Fruit fly (Drosophila melanogaster) whole organism, pupa: ENCODE results near the gene Glut1.

ENCODE experiments used
- CG10348 ChIP-seq: fragments of 200-800 bp; sonication (Bioruptor generic); IDR thresholded peaks from 2 replicates; pipeline ENCODE4 v1.3.6; 2022; ENCODE audit warnings: missing biosample characterization, missing genetic modification characterization
- CG12605 ChIP-seq: fragments of 200-800 bp; sonication (Bioruptor generic); IDR thresholded peaks from 2 replicates; pipeline ENCODE4 v1.3.6; 2022; ENCODE audit warnings: missing biosample characterization, missing genetic modification characterization
- CG13204 ChIP-seq: fragments of 200-800 bp; sonication (Bioruptor generic); optimal IDR thresholded peaks from 2 replicates; lab custom pipeline; 2018; ENCODE audit warnings: missing biosample characterization, mild to moderate bottlenecking, missing genetic modification characterization, moderate library complexity
- CG17806 ChIP-seq: fragments of 200-800 bp; sonication (Bioruptor generic); optimal IDR thresholded peaks from 2 replicates; lab custom pipeline; 2018; ENCODE audit warnings: missing biosample characterization, mild to moderate bottlenecking, missing genetic modification characterization, moderate library complexity
- CG4496 ChIP-seq: fragments of 200-800 bp; sonication (Bioruptor generic); IDR thresholded peaks from 3 replicates; pipeline ENCODE4 v1.3.6; 2022; ENCODE audit warnings: missing biosample characterization, missing genetic modification characterization
- CG8159 ChIP-seq: fragments of 200-800 bp; sonication (Bioruptor generic); optimal IDR thresholded peaks from 3 replicates; lab custom pipeline; 2018; ENCODE audit warnings: missing biosample characterization, mild to moderate bottlenecking, missing genetic modification characterization, moderate library complexity
- CG8301 ChIP-seq: fragments of 200-800 bp; sonication (Bioruptor generic); optimal IDR thresholded peaks from 2 replicates; lab custom pipeline; 2018; ENCODE audit warnings: missing biosample characterization, mild to moderate bottlenecking, missing genetic modification characterization
- fd96Ca ChIP-seq: fragments of 200-800 bp; sonication (Bioruptor generic); IDR thresholded peaks from 3 replicates; pipeline ENCODE4 v1.3.6; 2022; ENCODE audit warnings: missing biosample characterization, missing genetic modification characterization
- rn ChIP-seq: fragments of 200-800 bp; sonication (Bioruptor generic); IDR thresholded peaks from 2 replicates; pipeline ENCODE4 v1.3.6; 2022; ENCODE audit warnings: missing biosample characterization, missing genetic modification characterization

- peak; percentile 31; the same call in 1 of the 2 replicates for TF ChIP-seq CG10348 (GFP tag; lab: Robert Waterston, UW)
- TF ChIP-seq CG13204 (GFP tag; lab: Kevin White, UChicago), result no peak
- TF ChIP-seq fd96Ca (GFP tag; lab: Robert Waterston, UW), result 0 out of 3 replicates have a peak, but pooled peaks have one; percentile 64
- TF ChIP-seq CG12605, result peak; percentile 58
- no peak for TF ChIP-seq CG17806 (tag; lab: Kevin White, UChicago)
- peak; percentile 20 for TF ChIP-seq CG8159
- peak; percentile 71 for TF ChIP-seq CG8301 (tag; lab: Kevin White, UChicago)
- no peak; the same call in 1 of the 2 replicates for TF ChIP-seq rn
- TF ChIP-seq CG4496 (GFP tag; lab: Robert Waterston, UW), result peak; percentile 53; the same call in 2 of the 3 replicates
These were observed 115.9 kb downstream of the Glut1 start for dm6 chr3L:1029610-1030284.
